Worm (Caenorhabditis elegans): ENCODE results near the gene col-117.

The col-117 gene

DNA sequence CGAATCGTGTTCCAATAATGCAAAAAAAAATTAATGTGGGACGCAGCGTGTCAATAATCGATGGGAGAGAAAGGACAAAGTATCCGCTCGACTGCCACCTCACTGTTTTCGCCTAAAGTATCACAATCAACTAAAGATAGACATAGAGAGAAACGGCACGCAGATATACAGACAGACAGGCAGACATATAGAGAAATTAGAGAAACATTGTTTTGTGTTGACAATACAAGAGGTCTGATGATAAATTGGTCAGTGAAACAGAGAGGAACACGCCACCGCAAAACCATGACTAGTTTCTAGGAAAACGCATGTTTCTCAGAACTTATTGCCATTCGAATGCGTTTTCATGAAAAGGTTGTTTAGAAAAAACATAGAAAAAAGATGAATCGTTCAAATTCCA lies 6.6 kb upstream of the col-117 start, which contains the start of gene T28C6.8 (continued):
- no peak for TF ChIP-seq gei-8 (GFP tag; optimal IDR thresholded peaks at IDR 0.05)
- no peak for TF ChIP-seq Y48G9A.11 (GFP tag; IDR thresholded peaks at IDR 0.05)
- peak; percentile 77 for TF ChIP-seq aha-1 (tag)
- no peak for TF ChIP-seq F44E2.7 (GFP tag; IDR thresholded peaks at IDR 0.05)
- TF ChIP-seq mxl-2 (GFP tag; conservative IDR thresholded peaks at IDR 0.05): no peak
- no peak for TF ChIP-seq lin-38 (GFP tag; IDR thresholded peaks at IDR 0.05)
- TF ChIP-seq lin-1 (GFP tag; IDR thresholded peaks at IDR 0.05): 0 out of 2 replicates have a peak, but pooled peaks have one; percentile 25
- TF ChIP-seq nhr-76 (tag; optimal IDR thresholded peaks at IDR 0.05): no peak
- TF ChIP-seq snpc-1.2 (GFP tag; IDR thresholded peaks at IDR 0.05): no peak

DNA sequence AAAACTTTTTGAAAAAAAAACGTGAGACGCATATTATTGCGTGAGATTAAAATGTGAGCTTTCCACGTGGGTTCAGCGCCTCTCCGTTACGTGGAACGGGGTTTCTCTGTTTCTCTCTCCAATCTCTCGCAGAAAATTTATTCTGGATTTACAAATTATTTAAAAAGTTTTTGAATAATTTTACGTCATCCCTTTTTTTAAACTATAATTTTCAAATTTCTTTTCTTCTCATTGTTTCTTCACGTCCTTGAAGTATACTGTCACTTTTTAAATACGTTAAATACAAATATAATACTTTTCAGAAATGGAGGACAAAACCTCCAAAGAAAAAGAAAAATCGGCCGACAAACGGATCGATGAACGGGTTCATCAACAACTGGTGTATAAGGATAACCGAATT lies 3.5 kb upstream of the col-117 start, which contains the start of gene T28C6.7:
Gene T28C6.7, plus strand, starts transcription at position 301 of the 400 bp plus-strand sequence.
- TF ChIP-seq nhr-76 (tag; optimal IDR thresholded peaks at IDR 0.05) (no peak), lin-13 (GFP tag; optimal IDR thresholded peaks at IDR 0.05) (no peak), nhr-102 (tag; optimal IDR thresholded peaks at IDR 0.05) (no peak), mxl-2 (GFP tag; conservative IDR thresholded peaks at IDR 0.05) (no peak), spr-1 (tag; optimal IDR thresholded peaks at IDR 0.05) (no peak), nhr-41 (GFP tag; IDR thresholded peaks at IDR 0.05) (no peak), attf-4 (tag; optimal IDR thresholded peaks at IDR 0.05) (no peak), nhr-25 (tag; optimal IDR thresholded peaks at IDR 0.05; ENCODE audit: borderline replicate concordance, insufficient read depth) (no peak), mdt-29 (GFP tag; IDR thresholded peaks at IDR 0.05) (no peak)

DNA sequence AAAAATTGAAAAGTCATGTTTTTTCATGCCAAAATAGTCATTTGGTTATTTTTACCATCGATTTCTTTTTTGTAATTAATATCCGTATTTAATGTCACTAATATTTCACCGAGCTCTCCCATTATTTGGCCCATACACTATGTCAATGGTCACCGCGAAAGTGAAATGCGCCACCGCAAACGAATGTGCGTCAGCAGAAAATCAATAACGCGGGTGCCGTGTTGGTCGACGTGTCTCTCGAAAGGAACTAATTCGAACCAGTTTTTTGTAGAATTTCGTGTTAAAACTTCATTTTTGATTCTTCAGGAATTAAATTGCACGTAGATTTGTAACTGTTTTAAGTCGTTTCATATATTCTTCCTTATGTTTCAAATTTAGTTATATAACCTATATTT lies 2.6 kb upstream of the col-117 start:
- TF ChIP-seq mes-2 (tag; optimal IDR thresholded peaks at IDR 0.05; ENCODE audit: poor library complexity, severe bottlenecking): peak; percentile 54
- TF ChIP-seq tra-1 (GFP tag; IDR thresholded peaks at IDR 0.05): no peak
- TF ChIP-seq unc-62 (GFP tag; optimal IDR thresholded peaks at IDR 0.05 in 1 of 2): no peak
- no peak for TF ChIP-seq unc-62 (tag; optimal IDR thresholded peaks at IDR 0.05)
- peak in 1 of 2 experiments; percentile 50 for TF ChIP-seq lsy-2 (tag; optimal IDR thresholded peaks at IDR 0.05)
- TF ChIP-seq hlh-11 (tag; optimal IDR thresholded peaks at IDR 0.05): peak; percentile 22
- TF ChIP-seq rbr-2 (tag; optimal IDR thresholded peaks at IDR 0.05): peak; percentile 31
- TF ChIP-seq dpl-1 (GFP tag; optimal IDR thresholded peaks at IDR 0.05): peak; percentile 44
- no peak for TF ChIP-seq php-3 (GFP tag; IDR thresholded peaks at IDR 0.05)
- TF ChIP-seq ceh-28 (tag; optimal IDR thresholded peaks at IDR 0.05): peak; percentile 31
- peak; percentile 90 for TF ChIP-seq aha-1 (tag)
- no peak for TF ChIP-seq pqm-1 (tag; optimal IDR thresholded peaks at IDR 0.05)
- TF ChIP-seq D1046.2 (GFP tag; IDR thresholded peaks at IDR 0.05): no peak
- peak; percentile 16 for TF ChIP-seq mep-1 (tag; optimal IDR thresholded peaks at IDR 0.05)
- peak; percentile 44; the same call in 1 of the 2 replicates for TF ChIP-seq lin-38 (GFP tag; IDR thresholded peaks at IDR 0.05)
- no peak for TF ChIP-seq snpc-1.2 (GFP tag; IDR thresholded peaks at IDR 0.05)
- peak in 1 of 2 experiments; percentile 21 for TF ChIP-seq hif-1 (tag; optimal IDR thresholded peaks at IDR 0.05)
- TF ChIP-seq dve-1 (tag; optimal IDR thresholded peaks at IDR 0.05; ENCODE audit: insufficient read depth): peak; percentile 10
- TF ChIP-seq ZK546.5 (tag; optimal IDR thresholded peaks at IDR 0.05): no peak

DNA sequence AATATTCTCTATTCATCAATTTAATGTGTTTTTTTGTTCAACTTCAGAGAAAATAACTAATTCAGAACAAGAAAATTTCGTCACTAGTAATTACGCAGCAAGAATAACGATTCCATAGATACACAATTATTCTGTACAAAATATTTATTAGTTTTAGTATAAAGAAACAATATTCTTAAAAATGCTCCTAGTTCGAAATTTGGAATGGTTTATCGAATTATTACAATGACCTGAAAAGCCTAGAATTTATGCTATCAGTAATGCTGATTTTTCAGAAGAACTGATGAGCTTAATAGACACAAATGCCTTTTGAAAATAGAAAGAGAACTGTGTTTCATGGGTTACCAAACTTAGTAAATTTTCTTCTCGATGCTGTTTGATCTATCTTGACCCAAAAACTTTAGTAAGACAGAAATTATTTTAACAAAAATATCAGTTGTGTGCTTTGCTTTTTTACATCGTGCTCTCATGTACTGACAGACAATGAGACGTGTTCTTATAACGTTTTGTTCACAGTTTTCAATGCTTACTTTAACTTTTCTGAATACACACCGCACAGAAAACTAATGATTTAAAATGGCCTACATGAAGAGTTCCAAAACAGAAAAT lies 2.1 kb upstream of the col-117 start:
- TF ChIP-seq hlh-11 (tag; optimal IDR thresholded peaks at IDR 0.05) (no peak), jun-1 (tag; optimal IDR thresholded peaks at IDR 0.05) (peak; percentile 14), nhr-41 (GFP tag; IDR thresholded peaks at IDR 0.05) (no peak), egl-27 (tag; optimal IDR thresholded peaks at IDR 0.05) (no peak), lin-13 (GFP tag; optimal IDR thresholded peaks at IDR 0.05) (no peak), nhr-6 (tag; optimal IDR thresholded peaks at IDR 0.05) (no peak), mes-2 (tag; optimal IDR thresholded peaks at IDR 0.05; ENCODE audit: poor library complexity, severe bottlenecking) (peak; percentile 50), lin-29 (GFP tag; IDR thresholded peaks at IDR 0.05) (no peak), lir-3 (tag; optimal IDR thresholded peaks at IDR 0.05) (no peak), snpc-1.2 (GFP tag; IDR thresholded peaks at IDR 0.05) (no peak), lsy-2 (tag; optimal IDR thresholded peaks at IDR 0.05) (no peak), attf-4 (tag; optimal IDR thresholded peaks at IDR 0.05) (no peak), nhr-25 (tag; optimal IDR thresholded peaks at IDR 0.05; ENCODE audit: borderline replicate concordance, insufficient read depth) (peak; percentile 27), snpc-4 (tag; optimal IDR thresholded peaks at IDR 0.05) (no peak), ceh-32 (tag; optimal IDR thresholded peaks at IDR 0.05; ENCODE audit: poor library complexity) (no peak), ama-1 (optimal IDR thresholded peaks at IDR 0.05) (peak; percentile 52), Y105C5A.15 (GFP tag; IDR thresholded peaks at IDR 0.05) (no peak), mxl-3 (GFP tag; optimal IDR thresholded peaks at IDR 0.05) (no peak), pha-4 (GFP tag; IDR thresholded peaks at IDR 0.05) (no peak), pha-4 (tag; optimal IDR thresholded peaks at IDR 0.05) (no peak), lin-38 (GFP tag; IDR thresholded peaks at IDR 0.05) (no peak), T26A8.4 (GFP tag; IDR thresholded peaks at IDR 0.05) (peak; percentile 86)
